Fruit fly (Drosophila melanogaster) whole organism, embryonic: Measurements from ENCODE around the gene alphaTub67C.
A peak's percentile ranks its signal among the peaks of the same experiment; 100 is the strongest.

Source experiments
- Ada2b ChIP-seq: fragments of 200-800 bp; sonication (Bioruptor generic); IDR thresholded peaks from 2 replicates; pipeline ENCODE4 v1.3.6; 2022; ENCODE audit warnings: missing biosample characterization, missing genetic modification characterization
- Bteb2 ChIP-seq: fragments of 200-800 bp; sonication (Bioruptor generic); optimal IDR thresholded peaks from 2 replicates; lab custom pipeline; 2016; ENCODE audit warnings: missing biosample characterization, missing genetic modification characterization
- CG10543 ChIP-seq: fragments of 200-800 bp; sonication (Bioruptor generic); optimal IDR thresholded peaks from 3 replicates; lab custom pipeline; 2017; ENCODE audit warnings: missing biosample characterization, mild to moderate bottlenecking, missing genetic modification characterization, moderate library complexity
- CG10979 ChIP-seq: fragments of 200-800 bp; sonication (Bioruptor generic); optimal IDR thresholded peaks from 2 replicates; lab custom pipeline; 2018; ENCODE audit warnings: missing biosample characterization, mild to moderate bottlenecking, missing genetic modification characterization, moderate library complexity
- CG11695 ChIP-seq: fragments of 200-800 bp; sonication (Bioruptor generic); IDR thresholded peaks from 3 replicates; pipeline ENCODE4 v1.3.6; 2022; ENCODE audit warnings: missing biosample characterization, missing genetic modification characterization
- CG12391 ChIP-seq: fragments of 200-800 bp; sonication (Bioruptor generic); optimal IDR thresholded peaks from 3 replicates; lab custom pipeline; 2018; ENCODE audit warnings: missing biosample characterization, mild to moderate bottlenecking, missing genetic modification characterization, moderate library complexity
- CG12769 ChIP-seq: fragments of 200-800 bp; sonication (Bioruptor generic); optimal IDR thresholded peaks from 2 replicates; lab custom pipeline; 2019; ENCODE audit warnings: missing biosample characterization, mild to moderate bottlenecking, missing genetic modification characterization, moderate library complexity
- CG16779 ChIP-seq: fragments of 200-800 bp; sonication (Bioruptor generic); IDR thresholded peaks from 2 replicates; pipeline ENCODE4 v1.3.6; 2022; ENCODE audit warnings: missing biosample characterization, missing genetic modification characterization
- CG17361 ChIP-seq: fragments of 200-800 bp; sonication (Bioruptor generic); IDR thresholded peaks from 3 replicates; pipeline ENCODE4 v1.3.6; 2022; ENCODE audit warnings: missing biosample characterization, missing genetic modification characterization
- CG17829 ChIP-seq: fragments of 200-800 bp; optimal IDR thresholded peaks from 2 replicates; lab custom pipeline; 2019; ENCODE audit warnings: missing biosample characterization, mild to moderate bottlenecking, missing genetic modification characterization, moderate library complexity
- CG2116 ChIP-seq: fragments of 200-800 bp; sonication (Bioruptor generic); optimal IDR thresholded peaks from 3 replicates; lab custom pipeline; 2018; ENCODE audit warnings: missing biosample characterization, mild to moderate bottlenecking, missing genetic modification characterization
- CG3847 ChIP-seq: fragments of 200-800 bp; sonication (Bioruptor generic); IDR thresholded peaks from 2 replicates; pipeline ENCODE4 v1.3.6; 2022; ENCODE audit warnings: missing biosample characterization, missing genetic modification characterization
- CG3995 ChIP-seq: fragments of 200-800 bp; sonication (Bioruptor generic); optimal IDR thresholded peaks from 3 replicates; lab custom pipeline; 2016; ENCODE audit warnings: missing biosample characterization, missing genetic modification characterization
- CG4424 ChIP-seq: fragments of 200-800 bp; sonication (Bioruptor generic); optimal IDR thresholded peaks from 3 replicates; lab custom pipeline; 2016; ENCODE audit warnings: missing biosample characterization, missing genetic modification characterization
- CG7963 ChIP-seq: fragments of 200-800 bp; sonication (Bioruptor generic); IDR thresholded peaks from 3 replicates; pipeline ENCODE4 v1.3.6; 2022; ENCODE audit warnings: missing biosample characterization, missing genetic modification characterization; ENCODE audit not compliant: partially characterized antibody
- CG8281 ChIP-seq: fragments of 200-800 bp; sonication (Bioruptor generic); optimal IDR thresholded peaks from 2 replicates; lab custom pipeline; 2018; ENCODE audit warnings: missing biosample characterization, mild to moderate bottlenecking, missing genetic modification characterization, moderate library complexity
- D19A ChIP-seq: fragments of 200-800 bp; optimal IDR thresholded peaks from 3 replicates; lab custom pipeline; 2019; ENCODE audit warnings: missing biosample characterization, mild to moderate bottlenecking, missing genetic modification characterization, moderate library complexity
- Dad ChIP-seq: fragments of 200-800 bp; sonication (Bioruptor generic); optimal IDR thresholded peaks from 3 replicates; lab custom pipeline; 2016; ENCODE audit warnings: missing biosample characterization, missing genetic modification characterization
- Dref ChIP-seq: fragments of 200-800 bp; sonication (Bioruptor generic); IDR thresholded peaks from 2 replicates; pipeline ENCODE4 v1.3.6; 2022; ENCODE audit warnings: missing biosample characterization, missing genetic modification characterization
- Drgx ChIP-seq: fragments of 200-800 bp; sonication (Bioruptor generic); IDR thresholded peaks from 2 replicates; pipeline ENCODE4 v1.3.6; 2022; ENCODE audit warnings: missing biosample characterization, missing genetic modification characterization
- Elba2 ChIP-seq: fragments of 200-800 bp; sonication (Bioruptor generic); optimal IDR thresholded peaks from 3 replicates; lab custom pipeline; 2016; ENCODE audit warnings: missing biosample characterization, missing genetic modification characterization
- Gsc ChIP-seq: fragments of 200-800 bp; sonication (Bioruptor generic); IDR thresholded peaks from 2 replicates; pipeline ENCODE4 v1.3.6; 2022; ENCODE audit warnings: missing biosample characterization, missing genetic modification characterization
- Hmr ChIP-seq: fragments of 200-800 bp; sonication (Bioruptor generic); optimal IDR thresholded peaks from 3 replicates; lab custom pipeline; 2017; ENCODE audit warnings: mild to moderate bottlenecking, missing biosample characterization, missing genetic modification reagents, missing genetic modification characterization
- MESR4 ChIP-seq: fragments of 200-800 bp; sonication (Bioruptor generic); optimal IDR thresholded peaks from 2 replicates; lab custom pipeline; 2018; ENCODE audit warnings: missing biosample characterization, mild to moderate bottlenecking, missing genetic modification characterization, moderate library complexity
- PHDP ChIP-seq: fragments of 200-800 bp; sonication (Bioruptor generic); optimal IDR thresholded peaks from 3 replicates; lab custom pipeline; 2018; ENCODE audit warnings: missing biosample characterization, mild to moderate bottlenecking, missing genetic modification characterization, moderate library complexity
- Scr ChIP-seq: fragments of 200-800 bp; sonication (Bioruptor generic); IDR thresholded peaks from 2 replicates; pipeline ENCODE4 v1.3.6; 2022; ENCODE audit warnings: missing biosample characterization, missing genetic modification characterization; ENCODE audit not compliant: partially characterized antibody
- amos ChIP-seq: fragments of 200-800 bp; sonication (Bioruptor generic); IDR thresholded peaks from 2 replicates; pipeline ENCODE4 v1.3.6; 2022; ENCODE audit warnings: missing biosample characterization, missing genetic modification characterization; ENCODE audit not compliant: partially characterized antibody
- az2 ChIP-seq: fragments of 200-800 bp; sonication (Bioruptor generic); optimal IDR thresholded peaks from 3 replicates; lab custom pipeline; 2016; ENCODE audit warnings: missing biosample characterization, missing genetic modification characterization
- bigmax ChIP-seq: fragments of 200-800 bp; sonication (Bioruptor generic); optimal IDR thresholded peaks from 2 replicates; lab custom pipeline; 2018; ENCODE audit warnings: missing biosample characterization, mild to moderate bottlenecking, missing genetic modification characterization
- btn ChIP-seq: fragments of 200-800 bp; sonication (Bioruptor generic); optimal IDR thresholded peaks from 2 replicates; lab custom pipeline; 2016; ENCODE audit warnings: missing biosample characterization, missing genetic modification characterization
- ci ChIP-seq: fragments of 200-800 bp; sonication (Bioruptor generic); IDR thresholded peaks from 3 replicates; pipeline ENCODE4 v1.3.6; 2022; ENCODE audit warnings: missing biosample characterization, missing genetic modification characterization
- corto ChIP-seq: fragments of 200-800 bp; sonication (Bioruptor generic); optimal IDR thresholded peaks from 2 replicates; lab custom pipeline; 2016; ENCODE audit warnings: missing biosample characterization, mild to moderate bottlenecking, missing genetic modification characterization, moderate library complexity
- crc ChIP-seq: fragments of 200-800 bp; sonication (Bioruptor generic); optimal IDR thresholded peaks from 2 replicates; lab custom pipeline; 2016; ENCODE audit warnings: missing biosample characterization, missing genetic modification characterization
- ftz-f1 ChIP-seq: fragments of 200-800 bp; sonication (Bioruptor generic); optimal IDR thresholded peaks from 2 replicates; lab custom pipeline; 2016; ENCODE audit warnings: missing biosample characterization, missing genetic modification characterization
- gcm ChIP-seq: fragments of 200-800 bp; sonication (Bioruptor generic); optimal IDR thresholded peaks from 2 replicates; lab custom pipeline; 2019; ENCODE audit warnings: missing biosample characterization, mild to moderate bottlenecking, missing genetic modification characterization, moderate library complexity
- gem ChIP-seq: fragments of 200-800 bp; sonication (Bioruptor generic); optimal IDR thresholded peaks from 2 replicates; lab custom pipeline; 2019; ENCODE audit warnings: missing biosample characterization, mild to moderate bottlenecking, missing genetic modification characterization, moderate library complexity
- ind ChIP-seq: fragments of 200-800 bp; sonication (Bioruptor generic); optimal IDR thresholded peaks from 3 replicates; lab custom pipeline; 2016; ENCODE audit warnings: missing biosample characterization, missing genetic modification characterization
- insv ChIP-seq, 2 experiments: fragments of 200-800 bp; sonication (Bioruptor generic); optimal IDR thresholded peaks; 3 replicates each; lab custom pipeline; 2016 to 2018; ENCODE audit warnings: missing biosample characterization in 2 of 2, missing genetic modification characterization in 2 of 2
- jing ChIP-seq: fragments of 200-800 bp; sonication (Bioruptor generic); optimal IDR thresholded peaks from 2 replicates; lab custom pipeline; 2018; ENCODE audit warnings: missing biosample characterization, mild to moderate bottlenecking, missing genetic modification characterization
- lilli ChIP-seq: fragments of 200-800 bp; sonication (Bioruptor generic); optimal IDR thresholded peaks from 3 replicates; lab custom pipeline; 2016; ENCODE audit warnings: missing biosample characterization, missing genetic modification characterization
- phol ChIP-seq: fragments of 200-800 bp; sonication (Bioruptor generic); optimal IDR thresholded peaks from 3 replicates; lab custom pipeline; 2018; ENCODE audit warnings: missing biosample characterization, mild to moderate bottlenecking, missing genetic modification characterization, moderate library complexity
- repo ChIP-seq: fragments of 200-800 bp; sonication (Bioruptor generic); optimal IDR thresholded peaks from 2 replicates; lab custom pipeline; 2016; ENCODE audit warnings: missing biosample characterization, missing genetic modification characterization
- row ChIP-seq: fragments of 200-800 bp; sonication (Bioruptor generic); IDR thresholded peaks from 3 replicates; pipeline ENCODE4 v1.3.6; 2022; ENCODE audit warnings: missing biosample characterization, missing genetic modification characterization
- run ChIP-seq: fragments of 200-800 bp; sonication (Bioruptor generic); optimal IDR thresholded peaks from 3 replicates; lab custom pipeline; 2018; ENCODE audit warnings: missing biosample characterization, mild to moderate bottlenecking, missing genetic modification characterization
- sens ChIP-seq: fragments of 200-800 bp; sonication (Bioruptor generic); peaks from one replicate; lab custom pipeline; 2016; ENCODE audit warnings: missing biosample characterization, missing genetic modification characterization
- sima ChIP-seq: fragments of 200-800 bp; sonication (Bioruptor generic); optimal IDR thresholded peaks from 2 replicates; lab custom pipeline; 2016; ENCODE audit warnings: missing biosample characterization, missing genetic modification characterization
- slp2 ChIP-seq: fragments of 200-800 bp; sonication (Bioruptor generic); optimal IDR thresholded peaks from 2 replicates; lab custom pipeline; 2016; ENCODE audit warnings: missing biosample characterization, missing genetic modification characterization
- sr ChIP-seq: fragments of 200-800 bp; sonication (Bioruptor generic); IDR thresholded peaks from 3 replicates; pipeline ENCODE4 v1.3.6; 2022; ENCODE audit warnings: missing biosample characterization, missing genetic modification characterization
- twi ChIP-seq: fragments of 200-800 bp; optimal IDR thresholded peaks from 2 replicates; lab custom pipeline; 2019; ENCODE audit warnings: missing biosample characterization, mild to moderate bottlenecking, missing genetic modification characterization, moderate library complexity
- tx ChIP-seq: fragments of 200-800 bp; sonication (Bioruptor generic); optimal IDR thresholded peaks from 2 replicates; lab custom pipeline; 2016; ENCODE audit warnings: missing biosample characterization, missing genetic modification characterization
- wor ChIP-seq: fragments of 200-800 bp; sonication (Bioruptor generic); IDR thresholded peaks from 2 replicates; pipeline ENCODE4 v1.3.6; 2022; ENCODE audit warnings: missing biosample characterization, missing genetic modification characterization

alphaTub67C gene

dm6 chr3L:9729795-9730421 is 48.8 kb downstream of the alphaTub67C start, which contains the start of gene ATPsynB (continued):
- TF ChIP-seq twi (no peak), Dad (GFP tag; lab: Kevin White, UChicago) (no peak), CG12769 (tag; lab: Kevin White, UChicago) (no peak), btn (GFP tag; lab: Kevin White, UChicago) (no peak), Ada2b (GFP tag; lab: Robert Waterston, UW) (no peak), MESR4 (peak; percentile 97), D19A (tag; lab: Kevin White, UChicago) (no peak), ci (0 out of 3 replicates have a peak, but pooled peaks have one; percentile 34), insv (GFP tag; optimal IDR thresholded peaks at IDR 0.05; lab: Kevin White, UChicago) (peak in 1 of 2 experiments; percentile 26), phol (tag; lab: Kevin White, UChicago) (peak; percentile 51), Elba2 (GFP tag; lab: Kevin White, UChicago) (no peak), CG17829 (tag; lab: Kevin White, UChicago) (peak; percentile 39), Dref (GFP tag; lab: Robert Waterston, UW) (no peak), CG4424 (GFP tag; lab: Kevin White, UChicago) (peak; percentile 54), repo (no peak), Scr (peak; percentile 32), CG3995 (GFP tag; lab: Kevin White, UChicago) (peak; percentile 38), Hmr (GFP tag; lab: Kevin White, UChicago) (no peak), CG10543 (GFP tag; lab: Kevin White, UChicago) (no peak), lilli (GFP tag; lab: Kevin White, UChicago) (no peak), gem (tag; lab: Kevin White, UChicago) (no peak), ind (GFP tag; lab: Kevin White, UChicago) (peak; percentile 25), CG3847 (GFP tag; lab: Robert Waterston, UW) (peak; percentile 87), az2 (GFP tag; lab: Kevin White, UChicago) (no peak), tx (GFP tag; lab: Kevin White, UChicago) (no peak), CG16779 (GFP tag; lab: Robert Waterston, UW) (no peak), crc (GFP tag; lab: Kevin White, UChicago) (no peak), amos (GFP tag; lab: Robert Waterston, UW) (peak; percentile 49; the same call in 1 of the 2 replicates), CG11695 (no peak), row (peak; percentile 24; the same call in 1 of the 3 replicates), CG7963 (GFP tag; lab: Robert Waterston, UW) (no peak), sens (peak; percentile 64), gcm (GFP tag; lab: Kevin White, UChicago) (no peak), CG8281 (no peak), PHDP (tag; lab: Kevin White, UChicago) (no peak), wor (GFP tag; lab: Robert Waterston, UW) (no peak), ftz-f1 (peak; percentile 34), sr (GFP tag; lab: Robert Waterston, UW) (no peak), bigmax (peak; percentile 70), CG17361 (GFP tag; lab: Robert Waterston, UW) (peak; percentile 31; the same call in 1 of the 3 replicates), CG12391 (peak; percentile 35), corto (no peak), Bteb2 (GFP tag; lab: Kevin White, UChicago) (no peak), run (tag; lab: Kevin White, UChicago) (no peak), Gsc (no peak), CG2116 (peak; percentile 35), slp2 (GFP tag; lab: Kevin White, UChicago) (no peak), sima (GFP tag; lab: Kevin White, UChicago) (no peak), jing (GFP tag; lab: Kevin White, UChicago) (no peak), Drgx (GFP tag; lab: Robert Waterston, UW) (no peak), CG10979 (tag; lab: Kevin White, UChicago) (no peak)
